Worm (Caenorhabditis elegans) whole organism, L4/young adult: ENCODE measurements around the gene oac-2.
"Not testable (repeated sequence)": the region's sequence is repeated elsewhere in the genome, so short reads cannot be mapped to it uniquely, and the experiment has no call there.

Experiments
- W03F9.2 ChIP-seq: fragments of 150-350 bp; optimal IDR thresholded peaks from 2 replicates; lab custom pipeline; 2014; ENCODE audit warnings: missing biosample characterization, missing genetic modification characterization
- dao-5 ChIP-seq: sonication (generic microtip); optimal IDR thresholded peaks from 2 replicates; lab custom pipeline; 2016; ENCODE audit warnings: missing genotype, missing genetic modification characterization, moderate library complexity, missing compliant biosample characterization
- him-1 ChIP-seq: sonication (generic microtip); optimal IDR thresholded peaks from 2 replicates; lab custom pipeline; 2016; ENCODE audit warnings: missing genotype, missing genetic modification reagents, missing genetic modification characterization, missing compliant biosample characterization

oac-2 gene

DNA sequence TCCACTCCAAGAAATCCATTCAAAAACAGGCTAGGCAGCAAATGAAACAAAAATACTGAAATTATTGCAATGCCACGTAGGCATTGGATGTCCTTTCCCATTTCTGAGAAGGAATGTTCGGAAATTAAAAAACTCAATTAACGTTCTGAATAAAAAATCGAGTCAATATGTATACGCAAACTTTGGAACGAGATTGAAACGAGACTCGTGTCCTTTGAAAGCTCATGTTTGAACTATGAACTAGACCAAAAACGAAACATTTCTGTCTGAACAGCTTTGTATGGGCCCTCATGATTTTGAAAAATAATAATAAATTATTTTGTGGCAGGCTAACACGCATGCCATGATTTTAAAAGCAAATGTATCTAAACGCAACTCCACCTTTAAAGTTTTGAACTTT, at the start of gene oac-2:
Gene oac-2, minus strand, starts transcription at position 101 of the 400 bp plus-strand sequence.
- TF ChIP-seq W03F9.2 (tag; lab: Kevin White, UChicago) (no peak), him-1 (tag; lab: Kevin White, UChicago) (no peak), dao-5 (tag; lab: Kevin White, UChicago) (no peak)

DNA sequence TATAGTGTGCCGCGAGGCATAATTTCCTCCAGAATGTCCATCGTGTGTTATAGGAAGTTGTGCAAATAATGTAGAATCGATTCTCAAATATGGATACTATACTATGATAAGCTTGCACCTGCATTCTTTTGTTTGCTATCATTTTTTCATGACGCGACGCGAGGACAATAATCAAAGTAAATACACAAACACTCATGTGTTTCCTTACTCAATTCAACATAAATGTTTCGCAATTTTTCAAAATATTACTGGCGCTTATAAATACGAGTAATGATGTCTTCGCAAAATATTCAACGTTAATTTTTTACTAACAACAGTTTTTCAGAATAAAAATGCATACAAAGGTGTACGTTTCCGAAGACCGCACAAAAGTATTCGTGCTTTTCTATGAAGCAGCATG, 48.3 kb upstream of the oac-2 start, which contains the start of gene irg-1:
Gene irg-1, plus strand, starts transcription at position 326 of the 400 bp plus-strand sequence.
- TF ChIP-seq W03F9.2 (tag; lab: Kevin White, UChicago), result no peak
- TF ChIP-seq him-1 (tag; lab: Kevin White, UChicago), result no peak
- TF ChIP-seq dao-5 (tag; lab: Kevin White, UChicago), result no peak

DNA sequence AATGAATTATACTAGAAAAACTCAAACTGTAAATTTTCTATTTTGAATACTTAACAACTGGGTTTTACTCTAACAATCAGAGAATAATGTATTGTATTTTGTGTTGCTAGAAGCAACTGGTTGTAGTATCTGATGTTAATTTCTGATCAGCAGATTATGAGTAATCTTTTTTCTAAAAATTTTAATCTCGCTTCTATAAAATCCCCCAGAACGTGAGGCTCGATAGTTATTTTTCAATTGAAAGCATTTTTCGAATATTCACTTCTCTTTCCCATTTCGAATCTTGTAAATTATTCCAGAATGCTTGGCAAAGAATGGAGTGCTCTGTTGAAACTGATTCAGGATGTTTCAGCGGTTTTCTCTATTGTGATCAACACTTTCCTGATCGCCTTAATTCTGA, 43.0 kb upstream of the oac-2 start, which contains the start of gene str-227:
Gene str-227, plus strand, starts transcription at position 301 of the 400 bp plus-strand sequence.
- TF ChIP-seq W03F9.2 (tag; lab: Kevin White, UChicago) (no peak), dao-5 (tag; lab: Kevin White, UChicago) (no peak), him-1 (tag; lab: Kevin White, UChicago) (no peak)

DNA sequence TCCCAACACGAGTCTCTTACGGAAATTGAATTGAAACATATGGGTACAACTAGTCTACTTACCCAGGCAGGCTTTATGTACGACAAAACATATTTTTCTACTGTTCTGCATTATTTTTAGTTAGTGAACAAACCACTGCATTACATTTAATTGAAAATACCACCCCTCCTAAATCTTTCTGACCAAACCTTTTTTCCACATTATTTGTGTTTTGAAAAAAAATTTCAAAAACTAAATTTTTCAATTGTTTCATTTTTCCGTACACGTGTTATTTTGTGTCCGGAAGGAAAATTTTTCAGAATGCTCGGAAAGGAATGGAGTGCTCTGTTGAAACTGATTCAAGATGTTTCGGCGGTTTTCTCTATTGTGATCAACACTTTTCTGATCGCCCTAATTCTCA, 37.5 kb upstream of the oac-2 start, which contains the start of gene str-226:
Gene str-226, plus strand, starts transcription at position 301 of the 400 bp plus-strand sequence.
- no peak for TF ChIP-seq dao-5 (tag; lab: Kevin White, UChicago)
- no peak for TF ChIP-seq him-1 (tag; lab: Kevin White, UChicago)
- TF ChIP-seq W03F9.2 (tag; lab: Kevin White, UChicago), result no peak

DNA sequence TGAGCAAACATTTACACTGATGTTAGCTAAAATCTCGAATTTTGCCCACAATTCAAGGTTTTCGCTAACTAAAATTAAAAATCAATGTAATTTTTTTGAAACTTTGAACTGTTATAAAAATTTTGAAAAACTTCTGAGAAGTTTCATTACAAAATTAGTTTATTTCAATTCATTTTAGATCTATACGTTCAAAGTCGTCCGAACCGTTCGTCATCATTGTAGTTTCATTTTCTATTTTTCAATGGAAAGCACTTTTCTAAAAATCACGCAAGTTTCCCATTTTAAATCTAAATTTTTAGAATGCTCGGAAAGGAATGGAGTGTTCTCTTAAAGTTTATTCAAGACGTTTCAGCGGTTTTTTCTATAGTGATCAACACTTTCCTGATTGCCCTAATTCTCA, 35.0 kb upstream of the oac-2 start, which contains the start of gene str-228:
Gene str-228, plus strand, starts transcription at position 301 of the 400 bp plus-strand sequence.
- TF ChIP-seq W03F9.2 (tag; lab: Kevin White, UChicago), result no peak
- no peak for TF ChIP-seq him-1 (tag; lab: Kevin White, UChicago)
- no peak for TF ChIP-seq dao-5 (tag; lab: Kevin White, UChicago)

DNA sequence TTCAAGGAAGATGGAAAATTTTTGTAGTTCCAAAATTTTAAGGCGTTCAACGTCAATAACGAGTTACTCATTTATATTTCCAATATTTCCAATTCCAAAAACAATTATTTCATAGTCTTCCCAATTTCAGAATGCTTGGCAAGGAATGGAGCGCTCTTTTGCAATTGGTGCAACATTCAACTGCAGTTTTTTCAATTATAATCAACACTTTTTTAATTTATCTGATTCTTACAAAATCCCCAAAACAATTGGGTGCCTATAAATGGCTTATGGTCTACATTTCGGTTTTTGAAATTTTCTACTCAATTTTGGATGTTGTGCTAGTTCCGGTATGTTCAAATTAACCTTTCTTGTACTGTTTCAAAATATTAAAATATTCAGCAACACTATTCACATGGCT, 32.8 kb upstream of the oac-2 start, which contains the start of gene str-225:
Gene str-225, plus strand, starts transcription at position 132 of the 400 bp plus-strand sequence.
- TF ChIP-seq W03F9.2 (tag; lab: Kevin White, UChicago) (no peak), him-1 (tag; lab: Kevin White, UChicago) (no peak), dao-5 (tag; lab: Kevin White, UChicago) (no peak)

DNA sequence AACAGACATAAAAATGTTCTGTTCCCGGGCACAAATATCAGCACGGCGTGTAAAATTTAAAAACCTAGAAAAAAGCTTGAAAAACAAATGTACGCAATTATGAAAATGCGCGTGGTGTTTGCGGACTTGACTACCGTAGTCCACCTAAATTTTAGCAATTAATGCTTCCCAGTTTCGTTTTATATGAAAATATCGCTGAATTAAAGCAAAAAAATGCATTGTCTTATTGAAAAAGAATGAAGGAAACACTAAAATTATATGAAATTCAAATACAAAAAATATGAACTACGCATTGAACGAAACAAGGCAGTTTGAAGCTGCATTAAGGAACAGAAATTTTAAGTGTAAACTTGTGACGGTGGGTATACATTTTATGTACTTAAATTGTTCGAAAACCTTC, 31.3 kb upstream of the oac-2 start, which contains the start of gene ugt-64:
Gene ugt-64, minus strand, starts transcription at position 101 of the 400 bp plus-strand sequence.
- not testable (repeated sequence) for TF ChIP-seq him-1, dao-5, W03F9.2 (tag; lab: Kevin White, UChicago)

DNA sequence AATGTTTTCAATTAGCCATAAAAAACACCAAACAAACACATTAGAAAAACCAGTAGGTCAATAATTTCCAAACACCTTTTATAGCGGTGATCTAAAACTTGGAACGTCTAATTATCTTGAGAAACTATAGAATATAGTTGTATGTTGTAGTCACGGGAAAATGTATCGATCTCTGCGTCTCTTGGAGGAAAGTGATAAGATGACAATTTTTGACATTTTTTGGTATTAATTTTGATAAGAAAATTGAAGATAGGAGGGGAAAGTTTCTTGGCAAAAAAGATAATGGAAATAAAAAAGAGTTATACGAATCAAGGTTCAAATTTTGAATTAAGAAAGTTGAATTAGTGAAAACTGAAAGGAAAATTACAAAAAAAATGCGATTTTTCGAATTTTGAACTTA, 30.8 kb upstream of the oac-2 start:
- no peak for TF ChIP-seq dao-5 (tag; lab: Kevin White, UChicago)

DNA sequence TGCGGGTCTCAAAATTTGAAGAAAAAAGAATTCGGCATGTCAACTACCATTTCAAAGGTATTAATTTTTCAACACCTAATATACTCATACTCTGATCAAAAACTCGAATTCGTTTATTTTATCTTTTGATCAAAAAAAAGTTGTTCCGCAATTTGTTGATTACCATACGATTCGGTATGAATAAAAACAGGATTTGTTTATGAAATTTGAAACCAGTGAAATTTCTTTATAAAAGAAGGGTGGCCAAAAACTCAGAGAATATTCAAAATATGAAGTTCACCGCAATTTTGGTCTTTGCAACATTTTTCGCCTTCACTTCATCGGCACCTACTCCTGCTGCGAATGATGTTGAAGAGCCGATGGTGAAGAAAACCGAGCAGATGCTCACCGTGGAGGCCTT, 27.1 kb upstream of the oac-2 start, which contains the start of the genes C07G3.8 and C07G3.10:
Gene C07G3.8, minus strand, starts transcription at position 101 of the 400 bp plus-strand sequence.
Gene C07G3.10, plus strand, starts transcription at position 270 of the 400 bp plus-strand sequence.
- TF ChIP-seq him-1 (tag; lab: Kevin White, UChicago), result no peak
- no peak for TF ChIP-seq W03F9.2 (tag; lab: Kevin White, UChicago)
- TF ChIP-seq dao-5 (tag; lab: Kevin White, UChicago), result no peak

DNA sequence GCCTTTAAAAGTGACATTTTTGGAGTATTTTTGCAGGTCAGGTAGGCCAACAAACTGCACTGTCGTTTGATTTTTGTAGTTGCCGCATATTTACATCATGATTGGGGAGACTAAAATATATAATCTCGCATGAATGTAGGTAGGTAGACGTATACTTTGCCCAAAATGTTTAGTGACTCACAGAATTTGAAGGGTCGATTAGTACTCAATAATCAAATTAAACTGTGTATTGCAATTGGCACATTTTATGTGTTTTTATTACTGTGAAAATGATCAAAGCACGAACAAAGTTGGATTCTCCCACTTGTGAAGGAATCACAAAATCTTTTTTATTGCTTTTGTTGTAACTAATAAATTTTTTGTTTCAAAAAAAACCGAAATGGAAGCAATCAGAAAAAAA, 22.0 kb upstream of the oac-2 start, which contains the start of gene C07G3.15:
Gene C07G3.15, minus strand, starts transcription at position 101 of the 400 bp plus-strand sequence.
- TF ChIP-seq W03F9.2 (tag; lab: Kevin White, UChicago) (no peak), dao-5 (tag; lab: Kevin White, UChicago) (no peak), him-1 (tag; lab: Kevin White, UChicago) (no peak)

DNA sequence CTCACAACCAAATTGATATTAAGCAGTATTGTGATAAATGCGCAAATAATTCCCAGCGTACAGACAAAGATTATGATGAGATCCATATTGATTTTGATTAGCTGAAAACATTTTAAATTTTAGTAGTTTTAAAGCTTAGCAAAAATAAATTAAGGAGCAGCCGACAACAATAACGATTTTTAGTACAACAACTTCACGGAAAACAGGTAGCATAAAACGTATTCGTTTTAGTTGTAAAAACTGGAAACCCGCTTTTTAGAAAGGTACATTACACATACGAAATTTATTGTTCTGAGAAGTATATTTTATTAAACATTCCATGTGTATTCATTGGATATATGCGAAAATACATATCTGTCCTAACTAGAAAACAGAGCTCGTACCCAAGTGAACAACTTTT, 15.5 kb upstream of the oac-2 start, which contains the start of gene srbc-36:
Gene srbc-36, minus strand, starts transcription at position 101 of the 400 bp plus-strand sequence.
- no peak for TF ChIP-seq him-1 (tag; lab: Kevin White, UChicago)
- TF ChIP-seq dao-5 (tag; lab: Kevin White, UChicago), result no peak
- no peak for TF ChIP-seq W03F9.2 (tag; lab: Kevin White, UChicago)

DNA sequence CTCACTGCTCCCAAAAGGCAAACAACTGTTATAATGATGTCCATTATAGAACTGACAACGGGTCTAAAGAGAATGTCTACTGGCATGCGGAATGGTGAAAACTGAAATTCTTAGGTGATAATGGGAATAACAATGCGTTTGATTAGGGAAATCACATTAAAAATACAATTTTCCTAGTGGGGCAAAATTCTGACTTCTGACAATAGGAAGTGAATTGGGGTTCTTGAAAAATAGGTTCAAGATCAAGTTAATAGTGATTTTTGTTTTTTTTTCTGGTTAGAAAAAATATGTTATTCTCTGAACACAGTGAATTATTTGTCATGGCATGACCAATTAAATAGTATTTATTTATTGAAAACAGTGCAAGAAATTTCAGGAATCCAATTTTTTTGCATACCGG, 11.9 kb upstream of the oac-2 start, which contains the start of gene srbc-32:
Gene srbc-32, minus strand, starts transcription at position 101 of the 400 bp plus-strand sequence.
- TF ChIP-seq him-1 (tag; lab: Kevin White, UChicago) (no peak), dao-5 (tag; lab: Kevin White, UChicago) (no peak), W03F9.2 (tag; lab: Kevin White, UChicago) (no peak)

DNA sequence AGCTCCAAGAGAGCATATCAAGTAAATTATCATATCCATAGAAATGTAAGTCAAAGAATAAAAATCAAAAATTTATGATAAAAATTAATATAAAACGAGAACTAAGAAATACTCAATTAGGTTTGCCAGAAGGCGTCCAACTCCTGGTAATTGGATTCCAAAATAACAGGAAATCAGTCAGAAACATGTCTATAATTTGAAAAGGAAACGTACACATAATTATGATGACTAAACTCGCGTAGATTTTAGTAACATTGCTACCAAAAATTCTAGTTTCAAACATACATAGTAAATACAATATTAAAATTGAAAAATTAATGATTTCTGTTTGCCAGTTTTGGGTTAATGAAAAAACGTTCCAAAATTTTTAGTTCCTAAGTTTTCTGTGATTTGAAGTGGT, 9.8 kb upstream of the oac-2 start, which contains the start of gene srbc-33:
Gene srbc-33, minus strand, starts transcription at position 101 of the 400 bp plus-strand sequence.
- TF ChIP-seq him-1 (tag; lab: Kevin White, UChicago) (no peak), dao-5 (tag; lab: Kevin White, UChicago) (no peak)
